Worm (Caenorhabditis elegans) whole organism, young adult: ENCODE data around the gene K07H8.9.

ENCODE experiments used
- B0019.2 ChIP-seq: fragments of 200-800 bp; sonication (Bioruptor generic); conservative IDR thresholded peaks from 2 replicates; pipeline ENCODE4 v1.3.6; 2022; ENCODE audit warnings: missing genetic modification reagents, missing genetic modification characterization, missing compliant biosample characterization
- B0336.3 ChIP-seq: fragments of 200-800 bp; sonication (Bioruptor generic); IDR thresholded peaks from 2 replicates; pipeline ENCODE4 v1.3.6; 2022; ENCODE audit warnings: missing genetic modification characterization, missing compliant biosample characterization
- D2030.7 ChIP-seq: fragments of 200-800 bp; sonication (Bioruptor generic); IDR thresholded peaks from 2 replicates; pipeline ENCODE4 v1.3.6; 2022; ENCODE audit warnings: missing genetic modification reagents, missing genetic modification characterization, missing compliant biosample characterization
- F39B2.1 ChIP-seq: fragments of 200-800 bp; sonication (Bioruptor generic); IDR thresholded peaks from 2 replicates; pipeline ENCODE4 v1.3.6; 2022; ENCODE audit warnings: missing genetic modification reagents, missing genetic modification characterization, missing compliant biosample characterization
- F49E8.2 ChIP-seq: sonication (generic microtip); optimal IDR thresholded peaks from 3 replicates; lab custom pipeline; 2017; ENCODE audit warnings: missing genetic modification characterization, mild to moderate bottlenecking, missing compliant biosample characterization, antibody characterized with exemption, moderate library complexity; ENCODE audit not compliant: insufficient read depth
- K12H6.12 ChIP-seq: fragments of 200-800 bp; sonication (Bioruptor generic); optimal IDR thresholded peaks from 2 replicates; lab custom pipeline; 2018; ENCODE audit warnings: mild to moderate bottlenecking, missing genetic modification characterization, missing compliant biosample characterization
- Y56A3A.18 ChIP-seq: fragments of 200-800 bp; sonication (Bioruptor generic); IDR thresholded peaks from 2 replicates; pipeline ENCODE4 v1.3.6; 2022; ENCODE audit warnings: missing genetic modification reagents, missing genetic modification characterization, missing compliant biosample characterization
- Y79H2A.3 ChIP-seq: fragments of 200-800 bp; sonication (Bioruptor generic); conservative IDR thresholded peaks from 2 replicates; pipeline ENCODE4 v1.3.6; 2022; ENCODE audit warnings: missing genetic modification reagents, missing genetic modification characterization, missing compliant biosample characterization
- ama-1 ChIP-seq, 3 experiments: fragments of 150-350 bp in 1 of 3; sonication (generic microtip) in 2 of 3; optimal IDR thresholded peaks; 2 replicates each; lab custom pipeline; 2014 to 2018; ENCODE audit warnings: missing biosample characterization in 2 of 3, missing genetic modification characterization in 2 of 3, missing genetic modification reagents in 2 of 3
- athp-1 ChIP-seq: sonication (generic microtip); optimal IDR thresholded peaks from 2 replicates; lab custom pipeline; 2017; ENCODE audit warnings: mild to moderate bottlenecking, missing genetic modification characterization, missing compliant biosample characterization
- attf-6 ChIP-seq: fragments of 200-800 bp; sonication (Bioruptor generic); IDR thresholded peaks from 2 replicates; pipeline ENCODE4 v1.3.6; 2022; ENCODE audit warnings: missing genetic modification reagents, missing genetic modification characterization, missing compliant biosample characterization
- ceh-100 ChIP-seq: fragments of 200-800 bp; sonication (Bioruptor generic); IDR thresholded peaks from 2 replicates; pipeline ENCODE4 v1.3.6; 2022; ENCODE audit warnings: missing genetic modification reagents, missing genetic modification characterization, missing compliant biosample characterization
- ceh-27 ChIP-seq: fragments of 200-800 bp; sonication (Bioruptor generic); optimal IDR thresholded peaks from 2 replicates; lab custom pipeline; 2018; ENCODE audit warnings: mild to moderate bottlenecking, missing genetic modification characterization, moderate library complexity, missing compliant biosample characterization
- ceh-40 ChIP-seq: fragments of 200-800 bp; sonication (Bioruptor generic); IDR thresholded peaks from 2 replicates; pipeline ENCODE4 v1.3.6; 2022; ENCODE audit warnings: missing genetic modification characterization, missing compliant biosample characterization
- ceh-79 ChIP-seq: sonication (generic microtip); optimal IDR thresholded peaks from 2 replicates; lab custom pipeline; 2017; ENCODE audit warnings: mild to moderate bottlenecking, missing genetic modification characterization, missing compliant biosample characterization
- dpff-1 ChIP-seq: sonication (generic microtip); optimal IDR thresholded peaks from 2 replicates; lab custom pipeline; 2017; ENCODE audit warnings: mild to moderate bottlenecking, missing genetic modification characterization, missing compliant biosample characterization
- efl-1 ChIP-seq: fragments of 150-350 bp; optimal IDR thresholded peaks from 2 replicates; lab custom pipeline; 2014; ENCODE audit warnings: missing biosample characterization, missing genetic modification reagents, missing genetic modification characterization
- egl-44 ChIP-seq: fragments of 200-800 bp; sonication (Bioruptor generic); IDR thresholded peaks from 2 replicates; pipeline ENCODE4 v1.3.6; 2022; ENCODE audit warnings: missing genetic modification reagents, missing genetic modification characterization, missing compliant biosample characterization
- ekl-4 ChIP-seq: fragments of 200-800 bp; sonication (Bioruptor generic); IDR thresholded peaks from 2 replicates; pipeline ENCODE4 v1.3.6; 2022; ENCODE audit warnings: missing genetic modification reagents, missing genetic modification characterization, missing compliant biosample characterization
- fkh-3 ChIP-seq: sonication (generic microtip); optimal IDR thresholded peaks from 2 replicates; lab custom pipeline; 2016; ENCODE audit warnings: mild to moderate bottlenecking, missing genetic modification characterization, missing compliant biosample characterization
- him-1 ChIP-seq: sonication (generic microtip); optimal IDR thresholded peaks from 2 replicates; lab custom pipeline; 2016; ENCODE audit warnings: missing genotype, missing genetic modification reagents, missing genetic modification characterization, missing compliant biosample characterization
- hlh-12 ChIP-seq: sonication (generic microtip); optimal IDR thresholded peaks from 2 replicates; lab custom pipeline; 2016; ENCODE audit warnings: missing genetic modification characterization, missing compliant biosample characterization
- hlh-26 ChIP-seq: fragments of 200-800 bp; sonication (Bioruptor generic); conservative IDR thresholded peaks from 2 replicates; pipeline ENCODE4 v1.3.6; 2022; ENCODE audit warnings: missing genetic modification reagents, missing genetic modification characterization, missing compliant biosample characterization
- hmg-20 ChIP-seq: fragments of 200-800 bp; sonication (Bioruptor generic); IDR thresholded peaks from 2 replicates; pipeline ENCODE4 v1.3.6; 2022; ENCODE audit warnings: missing genetic modification reagents, missing genetic modification characterization, missing compliant biosample characterization
- hrde-1 ChIP-seq: sonication (generic microtip); optimal IDR thresholded peaks from 2 replicates; lab custom pipeline; 2016; ENCODE audit warnings: missing genetic modification characterization, mild to moderate bottlenecking, missing compliant biosample characterization, moderate library complexity, missing genotype, missing genetic modification reagents, borderline replicate concordance
- hsf-1 ChIP-seq: fragments of 200-800 bp; sonication (Bioruptor generic); IDR thresholded peaks from 2 replicates; pipeline ENCODE4 v1.3.6; 2022; ENCODE audit warnings: missing genetic modification reagents, missing genetic modification characterization, missing compliant biosample characterization
- lin-26 ChIP-seq: fragments of 200-800 bp; sonication (Bioruptor generic); IDR thresholded peaks from 2 replicates; pipeline ENCODE4 v1.3.6; 2022; ENCODE audit warnings: missing genetic modification reagents, missing genetic modification characterization, missing compliant biosample characterization
- lsl-1 ChIP-seq: fragments of 200-800 bp; sonication (Bioruptor generic); optimal IDR thresholded peaks from 2 replicates; lab custom pipeline; 2018; ENCODE audit warnings: mild to moderate bottlenecking, missing genetic modification characterization, moderate library complexity, missing compliant biosample characterization
- lsy-27 ChIP-seq: sonication (generic microtip); optimal IDR thresholded peaks from 2 replicates; lab custom pipeline; 2017; ENCODE audit warnings: missing genetic modification characterization, mild to moderate bottlenecking, missing compliant biosample characterization, antibody characterized with exemption, missing genotype, borderline replicate concordance; ENCODE audit not compliant: insufficient read depth
- mcd-1 ChIP-seq: fragments of 200-800 bp; sonication (Bioruptor generic); IDR thresholded peaks from 2 replicates; pipeline ENCODE4 v1.3.6; 2022; ENCODE audit warnings: missing genetic modification reagents, missing genetic modification characterization, missing compliant biosample characterization
- mel-28 ChIP-seq: sonication (generic microtip); optimal IDR thresholded peaks from 2 replicates; lab custom pipeline; 2016; ENCODE audit warnings: borderline replicate concordance, mild to moderate bottlenecking, missing genetic modification characterization, missing compliant biosample characterization
- mxl-1 ChIP-seq: sonication (generic microtip); optimal IDR thresholded peaks from 2 replicates; lab custom pipeline; 2016; ENCODE audit warnings: missing genetic modification characterization, missing compliant biosample characterization
- nhr-80 ChIP-seq: sonication (generic microtip); optimal IDR thresholded peaks from 2 replicates; lab custom pipeline; 2016; ENCODE audit warnings: missing genetic modification characterization, missing compliant biosample characterization
- pha-4 ChIP-seq: fragments of 150-350 bp; sonication (generic microtip); optimal IDR thresholded peaks from 2 replicates; lab custom pipeline; 2014; ENCODE audit warnings: missing biosample characterization, missing genetic modification reagents, missing genetic modification characterization
- rec-8 ChIP-seq, 2 experiments: sonication (generic microtip); optimal IDR thresholded peaks; 2 replicates each; lab custom pipeline; 2016; ENCODE audit warnings: mild to moderate bottlenecking in 2 of 2, missing genetic modification characterization in 2 of 2, missing genetic modification reagents in 2 of 2, missing genotype in 2 of 2, missing biosample characterization in 1 of 2, missing compliant biosample characterization in 1 of 2, moderate library complexity in 1 of 2
- rpc-1 ChIP-seq, 2 experiments: fragments of 150-350 bp in 1 of 2; sonication (generic microtip) in 1 of 2; optimal IDR thresholded peaks; 2 replicates each; lab custom pipeline; 2014 to 2018; ENCODE audit warnings: missing biosample characterization in 1 of 2, missing genetic modification characterization in 1 of 2, missing genetic modification reagents in 1 of 2, missing genotype in 1 of 2
- sea-2 ChIP-seq: fragments of 200-800 bp; sonication (Bioruptor generic); IDR thresholded peaks from 2 replicates; pipeline ENCODE4 v1.3.6; 2022; ENCODE audit warnings: missing genetic modification characterization, missing compliant biosample characterization
- snpc-4 ChIP-seq, 5 experiments: fragments of 150-350 bp in 1 of 5; sonication (generic microtip) in 4 of 5; optimal IDR thresholded peaks; 2 replicates each; lab custom pipeline; 2014 to 2018; ENCODE audit warnings: missing genetic modification characterization in 5 of 5, missing biosample characterization in 3 of 5, antibody characterized with exemption in 2 of 5, mild to moderate bottlenecking in 2 of 5, missing compliant biosample characterization in 2 of 5, missing genotype in 2 of 5, moderate library complexity in 2 of 5, missing genetic modification reagents in 1 of 5
- sptf-2 ChIP-seq: fragments of 200-800 bp; sonication (Bioruptor generic); optimal IDR thresholded peaks from 2 replicates; lab custom pipeline; 2018; ENCODE audit warnings: mild to moderate bottlenecking, missing genetic modification characterization, missing compliant biosample characterization
- tlf-1 ChIP-seq: fragments of 200-800 bp; sonication (Bioruptor generic); optimal IDR thresholded peaks from 2 replicates; lab custom pipeline; 2018; ENCODE audit warnings: mild to moderate bottlenecking, missing genetic modification characterization, missing compliant biosample characterization
- unc-130 ChIP-seq: sonication (generic microtip); optimal IDR thresholded peaks from 2 replicates; lab custom pipeline; 2016; ENCODE audit warnings: missing genetic modification reagents, missing genetic modification characterization, missing compliant biosample characterization
- xnd-1 ChIP-seq: sonication (generic microtip); optimal IDR thresholded peaks from 2 replicates; lab custom pipeline; 2016; ENCODE audit warnings: missing genotype, missing genetic modification reagents, missing genetic modification characterization, missing compliant biosample characterization
- ztf-22 ChIP-seq: fragments of 200-800 bp; sonication (Bioruptor generic); optimal IDR thresholded peaks from 2 replicates; lab custom pipeline; 2018; ENCODE audit warnings: mild to moderate bottlenecking, missing genetic modification characterization, moderate library complexity, missing compliant biosample characterization
- ztf-26 ChIP-seq: sonication (generic microtip); optimal IDR thresholded peaks from 2 replicates; lab custom pipeline; 2017; ENCODE audit warnings: missing genetic modification characterization, missing compliant biosample characterization
- ztf-3 ChIP-seq: fragments of 200-800 bp; sonication (Bioruptor generic); optimal IDR thresholded peaks from 2 replicates; lab custom pipeline; 2018; ENCODE audit warnings: mild to moderate bottlenecking, missing genetic modification characterization, missing compliant biosample characterization

The K07H8.9 gene

ce11 chrIV:8286352-8286751 is at the start of gene K07H8.9:
Gene K07H8.9 (minus strand): TSS chrIV:8286476.
- TF ChIP-seq xnd-1 (tag; lab: Kevin White, UChicago) (peak; percentile 15), mel-28 (tag; lab: Kevin White, UChicago) (no peak), hlh-26 (GFP tag; lab: Robert Waterston, UW) (no peak), tlf-1 (GFP tag; lab: Kevin White, UChicago) (peak; percentile 40), K12H6.12 (tag; lab: Kevin White, UChicago) (no peak), B0336.3 (GFP tag; lab: Robert Waterston, UW) (peak; percentile 33; the same call in 1 of the 2 replicates), fkh-3 (tag; lab: Kevin White, UChicago) (peak; percentile 6), snpc-4 (GFP tag; optimal IDR thresholded peaks at IDR 0.05; lab: Kevin White, UChicago) (no peak), snpc-4 (tag; optimal IDR thresholded peaks at IDR 0.05; lab: Kevin White, UChicago) (peak in 2 of 4 experiments; percentile 27 to 29), ztf-3 (GFP tag; lab: Kevin White, UChicago) (no peak), lsy-27 (tag; lab: Kevin White, UChicago) (no peak), ceh-79 (tag; lab: Kevin White, UChicago) (no peak), efl-1 (GFP tag; lab: Kevin White, UChicago) (no peak), sptf-2 (GFP tag; lab: Kevin White, UChicago) (no peak), ztf-26 (no peak), Y79H2A.3 (GFP tag; lab: Robert Waterston, UW) (0 out of 2 replicates have a peak, but pooled peaks have one; percentile 8), ama-1 (optimal IDR thresholded peaks at IDR 0.05; lab: Kevin White, UChicago) (no peak), ama-1 (GFP tag; optimal IDR thresholded peaks at IDR 0.05; lab: Kevin White, UChicago) (peak in 1 of 2 experiments; percentile 85), hsf-1 (GFP tag; lab: Robert Waterston, UW) (peak; percentile 57; the same call in 1 of the 2 replicates), unc-130 (GFP tag; lab: Kevin White, UChicago) (peak; percentile 38), mcd-1 (no peak), hrde-1 (tag; lab: Kevin White, UChicago) (peak; percentile 91), sea-2 (no peak), B0019.2 (GFP tag; lab: Robert Waterston, UW) (no peak), ztf-22 (GFP tag; lab: Kevin White, UChicago) (no peak), F49E8.2 (tag; lab: Kevin White, UChicago) (peak; percentile 82), ceh-40 (0 out of 2 replicates have a peak, but pooled peaks have one; percentile 20), rec-8 (tag; optimal IDR thresholded peaks at IDR 0.05; lab: Kevin White, UChicago) (peak in 1 of 2 experiments; percentile 26), lsl-1 (no peak), pha-4 (no peak), attf-6 (GFP tag; lab: Robert Waterston, UW) (0 out of 2 replicates have a peak, but pooled peaks have one; percentile 16), ceh-100 (GFP tag; lab: Robert Waterston, UW) (no peak), nhr-80 (no peak), Y56A3A.18 (no peak), hlh-12 (tag; lab: Kevin White, UChicago) (no peak), him-1 (tag; lab: Kevin White, UChicago) (peak; percentile 31)

DNA sequence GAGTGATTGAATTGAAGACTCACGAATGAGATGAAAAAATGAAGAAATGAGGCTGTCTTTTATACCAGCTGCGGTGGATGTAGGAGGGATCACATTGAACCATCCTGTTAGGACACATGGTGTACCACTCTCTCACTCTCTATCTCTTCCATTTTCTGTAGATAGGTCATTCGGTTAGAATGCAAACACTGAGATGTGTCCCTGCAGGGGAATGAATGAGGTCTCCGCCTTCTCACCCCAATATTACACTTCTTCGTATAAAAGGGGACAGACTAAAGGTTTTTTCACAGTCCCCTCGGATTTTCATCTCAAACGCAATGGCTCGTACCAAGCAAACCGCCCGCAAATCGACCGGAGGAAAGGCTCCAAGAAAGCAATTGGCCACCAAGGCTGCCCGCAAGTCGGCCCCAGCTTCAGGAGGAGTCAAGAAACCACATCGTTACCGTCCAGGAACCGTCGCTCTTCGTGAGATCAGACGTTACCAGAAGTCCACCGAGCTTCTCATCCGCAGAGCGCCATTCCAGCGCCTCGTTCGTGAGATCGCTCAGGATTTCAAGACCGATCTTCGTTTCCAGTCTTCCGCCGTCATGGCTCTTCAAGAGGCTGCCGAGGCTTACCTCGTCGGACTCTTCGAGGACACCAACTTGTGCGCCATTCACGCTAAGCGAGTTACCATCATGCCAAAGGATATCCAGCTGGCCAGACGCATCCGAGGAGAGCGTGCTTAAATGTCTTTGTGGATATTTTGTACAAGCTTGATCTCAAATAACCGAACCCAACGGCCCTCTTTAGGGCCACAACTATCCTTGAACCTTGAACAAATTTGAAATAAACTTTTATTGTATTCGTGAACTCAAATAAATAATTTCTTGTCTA is 48.0 kb upstream of the K07H8.9 start, which contains the start of gene his-32:
Gene his-32 (plus strand): TSS at position 318 of the 876 bp plus-strand sequence.
- TF ChIP-seq rpc-1 (optimal IDR thresholded peaks at IDR 0.05; lab: Kevin White, UChicago) (no peak), rpc-1 (tag; optimal IDR thresholded peaks at IDR 0.05; lab: Kevin White, UChicago) (no peak), athp-1 (tag; lab: Kevin White, UChicago) (no peak), lin-26 (GFP tag; lab: Robert Waterston, UW) (no peak), egl-44 (no peak), mxl-1 (tag; lab: Kevin White, UChicago) (no peak), D2030.7 (GFP tag; lab: Robert Waterston, UW) (no peak), rec-8 (tag; optimal IDR thresholded peaks at IDR 0.05; lab: Kevin White, UChicago) (no peak), sea-2 (no peak), ceh-27 (GFP tag; lab: Kevin White, UChicago) (no peak), hmg-20 (GFP tag; lab: Robert Waterston, UW) (no peak), F39B2.1 (GFP tag; lab: Robert Waterston, UW) (peak; percentile 63; the same call in 1 of the 2 replicates), dpff-1 (tag; lab: Kevin White, UChicago) (no peak), ekl-4 (GFP tag; lab: Robert Waterston, UW) (peak; percentile 37; the same call in 1 of the 2 replicates)
